Worm (Caenorhabditis elegans): ENCODE data around the gene cbp-2.

ce11 chrIII:9941020-9941674 lies 18.2 kb downstream of the cbp-2 start, which contains the start of the genes K03H1.9 and K03H1.12:
- TF ChIP-seq unc-86 (tag; optimal IDR thresholded peaks at IDR 0.05): no peak
- no peak for TF ChIP-seq nhr-11 (tag; optimal IDR thresholded peaks at IDR 0.05)
- no peak for TF ChIP-seq dmd-4 (tag; optimal IDR thresholded peaks at IDR 0.05; ENCODE audit: borderline replicate concordance)
- no peak for TF ChIP-seq nfya-1 (tag; optimal IDR thresholded peaks at IDR 0.05)
- TF ChIP-seq ceh-19 (GFP tag; optimal IDR thresholded peaks at IDR 0.05): no peak

All from whole organism, late embryonic.